Worm (Caenorhabditis elegans) whole organism, L1 larva: Measurements from ENCODE around the gene coq-3.

ENCODE experiments used
- F16B12.6 ChIP-seq: fragments of 150-350 bp; optimal IDR thresholded peaks from 2 replicates; lab custom pipeline; 2014; ENCODE audit warnings: missing biosample characterization, missing genetic modification characterization
- Y116A8C.19 ChIP-seq: sonication (generic microtip); optimal IDR thresholded peaks from 2 replicates; lab custom pipeline; 2016; ENCODE audit warnings: missing compliant biosample characterization, missing genetic modification characterization, borderline replicate concordance
- aha-1 ChIP-seq: fragments of 150-350 bp; optimal IDR thresholded peaks from 2 replicates; lab custom pipeline; 2014; ENCODE audit warnings: missing biosample characterization, missing genetic modification characterization
- ama-1 ChIP-seq: fragments of 150-350 bp; optimal IDR thresholded peaks from 2 replicates; lab custom pipeline; 2014
- blmp-1 ChIP-seq: fragments of 150-350 bp; optimal IDR thresholded peaks from 2 replicates; lab custom pipeline; 2014; ENCODE audit warnings: missing biosample characterization, missing genetic modification characterization
- ceh-8 ChIP-seq: fragments of 200-800 bp; sonication (Bioruptor generic); optimal IDR thresholded peaks from 2 replicates; lab custom pipeline; 2018; ENCODE audit warnings: mild to moderate bottlenecking, missing genetic modification characterization, moderate library complexity, missing compliant biosample characterization
- ceh-82 ChIP-seq, 3 experiments: fragments of 150-350 bp in 1 of 3; sonication (generic microtip) in 2 of 3; optimal IDR thresholded peaks; 2 replicates each; lab custom pipeline; 2014 to 2017; ENCODE audit warnings: missing biosample characterization in 3 of 3, missing genetic modification characterization in 3 of 3
- ces-1 ChIP-seq: fragments of 150-350 bp; optimal IDR thresholded peaks from 2 replicates; lab custom pipeline; 2014; ENCODE audit warnings: missing biosample characterization, missing genetic modification reagents, missing genetic modification characterization
- dpl-1 ChIP-seq, 3 experiments: fragments of 150-350 bp in 2 of 3; sonication (generic microtip) in 1 of 3; optimal IDR thresholded peaks; 2 replicates each; lab custom pipeline; 2014 to 2017; ENCODE audit warnings: missing biosample characterization in 3 of 3, missing genetic modification characterization in 3 of 3, missing genetic modification reagents in 3 of 3
- dsc-1 ChIP-seq: sonication (generic microtip); optimal IDR thresholded peaks from 2 replicates; lab custom pipeline; 2016; ENCODE audit warnings: mild to moderate bottlenecking, missing genetic modification characterization, missing compliant biosample characterization
- efl-1 ChIP-seq, 4 experiments: fragments of 150-350 bp; optimal IDR thresholded peaks in 3 of 4; peaks in 1 of 4; 1 replicate in 1 of 4; 2 replicates in 3 of 4; lab custom pipeline; 2014; ENCODE audit warnings: missing biosample characterization in 2 of 4, missing genetic modification characterization in 2 of 4, missing genetic modification reagents in 2 of 4
- egl-13 ChIP-seq: sonication (generic microtip); optimal IDR thresholded peaks from 2 replicates; lab custom pipeline; 2016; ENCODE audit warnings: missing genotype, missing genetic modification reagents, missing genetic modification characterization, missing compliant biosample characterization
- egl-27 ChIP-seq, 2 experiments: fragments of 150-350 bp in 1 of 2; sonication (generic microtip); optimal IDR thresholded peaks; 3 replicates each; lab custom pipeline; 2017 to 2018; ENCODE audit warnings: missing biosample characterization in 2 of 2, missing genetic modification characterization in 2 of 2, missing genetic modification reagents in 2 of 2
- elt-3 ChIP-seq, 6 experiments: fragments of 150-350 bp in 1 of 6; sonication (generic microtip); optimal IDR thresholded peaks; 2 replicates each; lab custom pipeline; 2017 to 2018; ENCODE audit warnings: missing biosample characterization in 6 of 6, missing genetic modification characterization in 6 of 6, inconsistent platforms in 1 of 6
- ets-5 ChIP-seq: fragments of 200-800 bp; sonication (Bioruptor generic); IDR thresholded peaks from 2 replicates; pipeline ENCODE4 v1.3.6; 2022; ENCODE audit warnings: missing genetic modification characterization, missing compliant biosample characterization
- fkh-10 ChIP-seq: sonication (generic microtip); optimal IDR thresholded peaks from 2 replicates; lab custom pipeline; 2017; ENCODE audit warnings: missing biosample characterization, missing genetic modification reagents, missing genetic modification characterization
- fos-1 ChIP-seq: fragments of 150-350 bp; optimal IDR thresholded peaks from 2 replicates; lab custom pipeline; 2014; ENCODE audit warnings: missing biosample characterization, missing genetic modification characterization
- hlh-17 ChIP-seq: fragments of 200-800 bp; sonication (Bioruptor generic); optimal IDR thresholded peaks from 2 replicates; lab custom pipeline; 2018; ENCODE audit warnings: missing genetic modification characterization, mild to moderate bottlenecking, missing compliant biosample characterization, moderate library complexity, borderline replicate concordance
- hpl-2 ChIP-seq: fragments of 150-350 bp; optimal IDR thresholded peaks from 2 replicates; lab custom pipeline; 2014; ENCODE audit warnings: missing biosample characterization, missing genetic modification reagents, missing genetic modification characterization
- isw-1 ChIP-seq: fragments of 200-800 bp; sonication (Bioruptor generic); IDR thresholded peaks from 2 replicates; pipeline ENCODE4 v1.3.6; 2022; ENCODE audit warnings: missing genetic modification characterization, missing compliant biosample characterization
- lin-14 ChIP-seq: fragments of 200-800 bp; sonication (Bioruptor generic); optimal IDR thresholded peaks from 2 replicates; lab custom pipeline; 2018; ENCODE audit warnings: mild to moderate bottlenecking, missing genetic modification characterization, moderate library complexity, missing compliant biosample characterization
- lin-15B ChIP-seq: fragments of 150-350 bp; sonication (generic microtip); optimal IDR thresholded peaks from 3 replicates; lab custom pipeline; 2014; ENCODE audit warnings: missing biosample characterization, missing genetic modification characterization
- lin-35 ChIP-seq, 2 experiments: fragments of 150-350 bp; optimal IDR thresholded peaks; 2 replicates each; lab custom pipeline; 2014; ENCODE audit warnings: missing biosample characterization in 2 of 2, missing genetic modification characterization in 2 of 2, missing genetic modification reagents in 2 of 2
- lir-3 ChIP-seq: sonication (generic microtip); optimal IDR thresholded peaks from 2 replicates; lab custom pipeline; 2016; ENCODE audit warnings: mild to moderate bottlenecking, missing genetic modification characterization, moderate library complexity, missing compliant biosample characterization; ENCODE audit not compliant: poor library complexity
- lsy-2 ChIP-seq, 2 experiments: fragments of 150-350 bp; optimal IDR thresholded peaks; 2 replicates each; lab custom pipeline; 2014; ENCODE audit warnings: missing biosample characterization in 2 of 2, missing genetic modification characterization in 2 of 2
- mdl-1 ChIP-seq, 2 experiments: fragments of 150-350 bp; optimal IDR thresholded peaks; 2 replicates each; lab custom pipeline; 2014 to 2017; ENCODE audit warnings: missing biosample characterization in 2 of 2, missing genetic modification characterization in 2 of 2, inconsistent platforms in 1 of 2
- mef-2 ChIP-seq: fragments of 150-350 bp; optimal IDR thresholded peaks from 2 replicates; lab custom pipeline; 2014; ENCODE audit warnings: missing biosample characterization, missing genetic modification characterization
- mep-1 ChIP-seq: fragments of 150-350 bp; optimal IDR thresholded peaks from 2 replicates; lab custom pipeline; 2014; ENCODE audit warnings: missing biosample characterization, missing genetic modification characterization
- nhr-11 ChIP-seq: fragments of 150-350 bp; optimal IDR thresholded peaks from 2 replicates; lab custom pipeline; 2014; ENCODE audit warnings: missing biosample characterization, missing genetic modification characterization
- nhr-19 ChIP-seq: fragments of 200-800 bp; sonication (Bioruptor generic); conservative IDR thresholded peaks from 2 replicates; pipeline ENCODE4 v1.3.6; 2022; ENCODE audit warnings: missing genetic modification characterization, missing compliant biosample characterization
- nhr-237 ChIP-seq: fragments of 150-350 bp; optimal IDR thresholded peaks from 2 replicates; lab custom pipeline; 2014; ENCODE audit warnings: missing biosample characterization, missing genetic modification characterization
- nhr-77 ChIP-seq: fragments of 150-350 bp; optimal IDR thresholded peaks from 2 replicates; lab custom pipeline; 2014; ENCODE audit warnings: missing biosample characterization, missing genetic modification characterization
- nhr-85 ChIP-seq: sonication (generic microtip); peaks from one replicate; lab custom pipeline; 2016; ENCODE audit warnings: missing genetic modification characterization, inconsistent platforms, missing compliant biosample characterization
- nhr-90 ChIP-seq: sonication (generic microtip); optimal IDR thresholded peaks from 2 replicates; lab custom pipeline; 2016; ENCODE audit warnings: mild to moderate bottlenecking, missing genetic modification characterization, missing compliant biosample characterization; ENCODE audit not compliant: poor library complexity
- skn-1 ChIP-seq: fragments of 150-350 bp; optimal IDR thresholded peaks from 2 replicates; lab custom pipeline; 2014; ENCODE audit warnings: missing biosample characterization, missing genetic modification characterization
- sptf-1 ChIP-seq: fragments of 150-350 bp; optimal IDR thresholded peaks from 2 replicates; lab custom pipeline; 2014; ENCODE audit warnings: missing biosample characterization, missing genetic modification characterization
- sup-37 ChIP-seq: fragments of 200-800 bp; sonication (Bioruptor generic); optimal IDR thresholded peaks from 2 replicates; lab custom pipeline; 2018; ENCODE audit warnings: mild to moderate bottlenecking, missing genetic modification characterization, missing compliant biosample characterization
- tlp-1 ChIP-seq: fragments of 150-350 bp; optimal IDR thresholded peaks from 2 replicates; lab custom pipeline; 2014; ENCODE audit warnings: missing biosample characterization, missing genetic modification characterization
- unc-62 ChIP-seq: fragments of 150-350 bp; optimal IDR thresholded peaks from 2 replicates; lab custom pipeline; 2014; ENCODE audit warnings: missing biosample characterization, missing genetic modification reagents, missing genetic modification characterization
- unc-86 ChIP-seq: sonication (generic microtip); optimal IDR thresholded peaks from 2 replicates; lab custom pipeline; 2016; ENCODE audit warnings: missing genetic modification characterization, missing compliant biosample characterization
- unc-98 ChIP-seq: fragments of 200-800 bp; sonication (Bioruptor generic); IDR thresholded peaks from 2 replicates; pipeline ENCODE4 v1.3.6; 2022; ENCODE audit warnings: missing genetic modification characterization, missing compliant biosample characterization
- vab-15 ChIP-seq: sonication (generic microtip); optimal IDR thresholded peaks from 2 replicates; lab custom pipeline; 2017; ENCODE audit warnings: missing genotype, mild to moderate bottlenecking, missing genetic modification characterization, missing compliant biosample characterization
- ztf-4 ChIP-seq: fragments of 150-350 bp; optimal IDR thresholded peaks from 2 replicates; lab custom pipeline; 2014; ENCODE audit warnings: missing biosample characterization, missing genetic modification characterization

coq-3 gene

ce11 chrIV:14797849-14798248 is 1.7 kb upstream of the coq-3 start, which contains the start of gene arl-8:
arl-8 (plus strand) TSS chrIV:14798149.
- no peak for TF ChIP-seq nhr-19
- TF ChIP-seq unc-86 (tag; lab: Kevin White, UChicago), result no peak
- TF ChIP-seq lir-3 (tag; lab: Kevin White, UChicago), result no peak
- TF ChIP-seq ztf-4 (tag; lab: Kevin White, UChicago), result no peak
- TF ChIP-seq sup-37, result no peak
- TF ChIP-seq egl-13 (tag; lab: Kevin White, UChicago), result no peak
- no peak for TF ChIP-seq unc-98 (GFP tag; lab: Robert Waterston, UW)
- no peak for TF ChIP-seq hlh-17 (GFP tag; lab: Kevin White, UChicago)
- no peak for TF ChIP-seq egl-27 (tag; optimal IDR thresholded peaks at IDR 0.05; lab: Kevin White, UChicago)
- no peak for TF ChIP-seq mef-2 (tag; lab: Kevin White, UChicago)
- TF ChIP-seq aha-1 (tag; lab: Kevin White, UChicago), result no peak
- TF ChIP-seq F16B12.6 (tag; lab: Kevin White, UChicago), result no peak
- no peak for TF ChIP-seq lin-14
- TF ChIP-seq ceh-82 (tag; optimal IDR thresholded peaks at IDR 0.05; lab: Kevin White, UChicago), result no peak
- no peak for TF ChIP-seq unc-62 (GFP tag; lab: Kevin White, UChicago)
- no peak for TF ChIP-seq mep-1 (tag; lab: Kevin White, UChicago)
- no peak for TF ChIP-seq nhr-85 (tag; lab: Kevin White, UChicago)
- no peak for TF ChIP-seq lin-15B (tag; lab: Kevin White, UChicago)

- TF ChIP-seq efl-1 (optimal IDR thresholded peaks at IDR 0.05; lab: Kevin White, UChicago), result peak; percentile 27 to 50
- peak; percentile 19 to 89 for TF ChIP-seq efl-1 (GFP tag; optimal IDR thresholded peaks at IDR 0.05 in 1 of 2; lab: Kevin White, UChicago)
- no peak for TF ChIP-seq sup-37
- TF ChIP-seq mdl-1 (tag; optimal IDR thresholded peaks at IDR 0.05; lab: Kevin White, UChicago), result peak in 1 of 2 experiments; percentile 24
- TF ChIP-seq lin-15B (tag; lab: Kevin White, UChicago), result peak; percentile 19
- peak; percentile 38 to 60 for TF ChIP-seq lin-35 (GFP tag; optimal IDR thresholded peaks at IDR 0.05; lab: Kevin White, UChicago)
- peak in 1 of 3 experiments; percentile 49 for TF ChIP-seq ceh-82 (tag; optimal IDR thresholded peaks at IDR 0.05; lab: Kevin White, UChicago)
- no peak for TF ChIP-seq ztf-4 (tag; lab: Kevin White, UChicago)
- TF ChIP-seq skn-1, result peak; percentile 62
- no peak for TF ChIP-seq fkh-10 (GFP tag; lab: Kevin White, UChicago)
- peak in 2 of 3 experiments; percentile 20 to 41 for TF ChIP-seq dpl-1 (GFP tag; optimal IDR thresholded peaks at IDR 0.05; lab: Kevin White, UChicago)
- TF ChIP-seq ama-1 (lab: Kevin White, UChicago), result no peak
- TF ChIP-seq lsy-2 (tag; optimal IDR thresholded peaks at IDR 0.05; lab: Kevin White, UChicago), result peak; percentile 18 to 61
- no peak for TF ChIP-seq nhr-90 (tag; lab: Kevin White, UChicago)
- TF ChIP-seq, all 84 proteins: peak for 8
Measured at ce11 chrIV:14797354-14797753, 1.2 kb upstream of the coq-3 start, which contains the start of the genes Y57G11C.1147 and nuo-3. Y57G11C.1147 (minus strand) TSS chrIV:14797514. nuo-3 (minus strand) TSS chrIV:14797544.

DNA sequence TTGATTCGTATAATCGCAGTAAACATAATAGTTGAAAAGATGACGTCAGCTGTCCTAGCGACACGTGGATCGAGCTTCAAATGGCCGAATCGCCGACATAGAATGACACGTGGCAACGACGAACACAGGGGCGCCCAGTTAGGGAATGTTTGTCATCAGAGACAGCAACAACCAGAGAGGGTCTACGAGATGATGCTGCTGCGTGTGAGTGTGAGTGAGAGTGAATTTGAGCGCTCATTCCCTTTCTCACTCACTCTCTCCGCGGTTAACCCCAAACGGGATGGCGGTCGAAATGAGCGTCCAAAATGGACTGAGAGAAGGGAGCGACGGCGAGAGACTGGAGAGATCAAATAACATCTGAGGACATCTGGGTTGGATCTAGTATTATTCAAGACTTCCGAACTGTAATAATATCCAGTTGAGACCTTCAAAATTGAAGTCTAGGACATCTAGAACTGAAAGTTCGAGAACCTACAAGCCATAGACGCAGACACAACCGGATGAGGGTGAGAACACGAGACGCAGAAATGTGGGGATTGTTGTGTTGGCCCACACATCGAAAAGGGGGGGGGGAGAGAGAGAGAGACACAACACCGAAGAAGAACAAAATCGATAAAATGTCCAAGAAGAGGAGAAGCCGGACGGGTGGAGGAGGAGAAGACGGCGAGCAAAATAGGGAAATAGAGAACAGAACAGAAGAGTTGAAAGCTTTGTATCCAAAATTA is 2.1 kb downstream of the coq-3 start:
- no peak for TF ChIP-seq vab-15 (tag; lab: Kevin White, UChicago)
- peak; percentile 3 for TF ChIP-seq nhr-237 (tag; lab: Kevin White, UChicago)
- peak; percentile 23 for TF ChIP-seq nhr-90 (tag; lab: Kevin White, UChicago)
- TF ChIP-seq lsy-2 (tag; optimal IDR thresholded peaks at IDR 0.05; lab: Kevin White, UChicago), result peak; percentile 33 to 46
- TF ChIP-seq efl-1 (optimal IDR thresholded peaks at IDR 0.05; lab: Kevin White, UChicago), result peak; percentile 48 to 57
- peak in 1 of 2 experiments; percentile 81 for TF ChIP-seq efl-1 (GFP tag; optimal IDR thresholded peaks at IDR 0.05 in 1 of 2; lab: Kevin White, UChicago)
- peak; percentile 100 for TF ChIP-seq blmp-1 (tag; lab: Kevin White, UChicago)
- no peak for TF ChIP-seq sptf-1 (tag; lab: Kevin White, UChicago)
- TF ChIP-seq dsc-1 (tag; lab: Kevin White, UChicago), result peak; percentile 7
- no peak for TF ChIP-seq ces-1 (GFP tag; lab: Kevin White, UChicago)
- TF ChIP-seq F16B12.6 (tag; lab: Kevin White, UChicago), result no peak
- no peak for TF ChIP-seq unc-62 (GFP tag; lab: Kevin White, UChicago)
- TF ChIP-seq mef-2 (tag; lab: Kevin White, UChicago), result no peak
- TF ChIP-seq ceh-8 (GFP tag; lab: Kevin White, UChicago), result no peak
- TF ChIP-seq ceh-82 (tag; optimal IDR thresholded peaks at IDR 0.05; lab: Kevin White, UChicago), result peak; percentile 50 to 69 (median 54)
- peak; percentile 65 for TF ChIP-seq mep-1 (tag; lab: Kevin White, UChicago)
- peak in 1 of 3 experiments; percentile 32 for TF ChIP-seq dpl-1 (GFP tag; optimal IDR thresholded peaks at IDR 0.05; lab: Kevin White, UChicago)
- TF ChIP-seq isw-1 (GFP tag; lab: Robert Waterston, UW), result no peak
- TF ChIP-seq egl-27 (tag; optimal IDR thresholded peaks at IDR 0.05; lab: Kevin White, UChicago), result no peak
- peak; percentile 37 for TF ChIP-seq skn-1
- no peak for TF ChIP-seq fos-1 (tag; lab: Kevin White, UChicago)
- peak; percentile 54 for TF ChIP-seq fkh-10 (GFP tag; lab: Kevin White, UChicago)
- peak; percentile 10 for TF ChIP-seq nhr-85 (tag; lab: Kevin White, UChicago)
- no peak for TF ChIP-seq nhr-11 (tag; lab: Kevin White, UChicago)
- TF ChIP-seq hpl-2 (GFP tag; lab: Kevin White, UChicago), result no peak
- peak in 1 of 6 experiments; percentile 63 for TF ChIP-seq elt-3 (tag; optimal IDR thresholded peaks at IDR 0.05; lab: Kevin White, UChicago)
- TF ChIP-seq ets-5 (GFP tag; lab: Robert Waterston, UW), result no peak
- no peak for TF ChIP-seq nhr-77 (tag; lab: Kevin White, UChicago)
- no peak for TF ChIP-seq Y116A8C.19 (tag; lab: Kevin White, UChicago)
- peak; percentile 86 for TF ChIP-seq lin-14
- no peak for TF ChIP-seq tlp-1 (tag; lab: Kevin White, UChicago)
